Worm (Caenorhabditis elegans) whole organism, mixed stage, embryonic: ENCODE measurements around the gene decr-1.3.

Source experiments
- lsy-2 ChIP-seq: fragments of 150-350 bp; optimal IDR thresholded peaks from 2 replicates; lab custom pipeline; 2014; ENCODE audit warnings: missing biosample characterization, missing genetic modification characterization
- mab-5 ChIP-seq: fragments of 150-350 bp; optimal IDR thresholded peaks from 2 replicates; lab custom pipeline; 2014; ENCODE audit warnings: missing biosample characterization, missing genetic modification characterization
- nhr-76 ChIP-seq: sonication (generic microtip); optimal IDR thresholded peaks from 2 replicates; lab custom pipeline; 2017; ENCODE audit warnings: missing biosample characterization, missing genetic modification characterization
- snpc-4 ChIP-seq: fragments of 150-350 bp; optimal IDR thresholded peaks from 2 replicates; lab custom pipeline; 2014; ENCODE audit warnings: missing biosample characterization, missing genetic modification characterization
- unc-62 ChIP-seq: fragments of 150-350 bp; optimal IDR thresholded peaks from 2 replicates; lab custom pipeline; 2014; ENCODE audit warnings: missing biosample characterization, missing genetic modification reagents, missing genetic modification characterization

DNA sequence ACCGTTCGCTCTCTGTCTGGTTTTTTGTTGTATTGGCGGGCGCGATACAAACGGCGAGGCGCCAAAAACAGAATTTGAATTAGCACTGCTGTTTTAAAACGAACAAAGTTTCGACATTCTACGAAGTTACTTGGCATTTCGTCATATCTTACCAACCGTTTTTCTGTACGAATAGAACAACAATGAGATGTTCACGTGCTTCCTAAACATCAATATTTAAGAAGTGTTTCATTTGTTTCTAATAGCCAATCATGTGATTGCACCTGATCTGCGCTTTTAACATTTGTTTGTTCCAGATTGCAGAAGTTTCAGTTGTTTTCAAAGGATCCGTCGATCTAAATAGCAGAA is 44.3 kb downstream of the decr-1.3 start:
- no peak for TF ChIP-seq lsy-2 (tag; lab: Kevin White, UChicago)
- TF ChIP-seq snpc-4 (tag; lab: Kevin White, UChicago) = no peak
- TF ChIP-seq unc-62 (GFP tag; lab: Kevin White, UChicago) = no peak
- TF ChIP-seq mab-5 (tag; lab: Kevin White, UChicago) = no peak
- TF ChIP-seq nhr-76 (tag; lab: Kevin White, UChicago) = no peak
